Fruit fly (Drosophila melanogaster) S2 (cell line): ENCODE measurements around the gene CG14212.

Experiments used
- CG8478 ChIP-seq: fragments of >200 bp; optimal IDR thresholded peaks from 2 replicates; lab custom pipeline; 2018
- CTCF ChIP-seq, 2 experiments: fragments of >200 bp; optimal IDR thresholded peaks; 2 replicates each; lab custom pipeline; 2018

dm6 chrX:19637002-19637420 is 11.5 kb downstream of the CG14212 start:
- TF ChIP-seq CTCF (optimal IDR thresholded peaks at IDR 0.05; lab: Kevin White, UChicago) (no peak), CG8478 (lab: Kevin White, UChicago) (no peak)
